Fruit fly (Drosophila melanogaster): ENCODE data around the gene CG9368.

The CG9368 gene

dm6 chr3L:19560695-19561246 is 40.7 kb upstream of the CG9368 start (continued):
- peak; percentile 84 for TF ChIP-seq CG6272 (GFP tag; IDR thresholded peaks at IDR 0.05)
- TF ChIP-seq ftz-f1 (GFP tag; optimal IDR thresholded peaks at IDR 0.05): peak; percentile 62
- peak; percentile 89 for TF ChIP-seq CG14667 (GFP tag; IDR thresholded peaks at IDR 0.05)
- peak; percentile 69 for TF ChIP-seq Ravus (GFP tag; IDR thresholded peaks at IDR 0.05)
- no peak for TF ChIP-seq sc (optimal IDR thresholded peaks at IDR 0.05)
- TF ChIP-seq sc (GFP tag; optimal IDR thresholded peaks at IDR 0.05): peak; percentile 94
- no peak for TF ChIP-seq bbx (GFP tag; IDR thresholded peaks at IDR 0.05; ENCODE audit: partially characterized antibody)
- TF ChIP-seq da (GFP tag; optimal IDR thresholded peaks at IDR 0.05): peak; percentile 67
- TF ChIP-seq knrl (GFP tag; IDR thresholded peaks at IDR 0.05; ENCODE audit: partially characterized antibody): no peak
- TF ChIP-seq shn (GFP tag; optimal IDR thresholded peaks at IDR 0.05): peak; percentile 61
- TF ChIP-seq CG8359 (GFP tag; optimal IDR thresholded peaks at IDR 0.05; ENCODE audit: borderline replicate concordance): peak; percentile 92
- peak; percentile 90 for TF ChIP-seq CG4617 (GFP tag; optimal IDR thresholded peaks at IDR 0.05; ENCODE audit: borderline replicate concordance)
- TF ChIP-seq CG17612 (GFP tag; IDR thresholded peaks at IDR 0.05): peak; percentile 79
- TF ChIP-seq tll (GFP tag; optimal IDR thresholded peaks at IDR 0.05): peak in 1 of 2 experiments; percentile 92
- TF ChIP-seq CG12236 (GFP tag; optimal IDR thresholded peaks at IDR 0.05): peak; percentile 92
- peak; percentile 59 for TF ChIP-seq CG14965 (GFP tag; optimal IDR thresholded peaks at IDR 0.05; ENCODE audit: borderline replicate concordance)
- TF ChIP-seq CG1832 (GFP tag; optimal IDR thresholded peaks at IDR 0.05): no peak
- peak; percentile 91 for TF ChIP-seq CG13123 (GFP tag; optimal IDR thresholded peaks at IDR 0.05)
- peak; percentile 92 for TF ChIP-seq CG10267 (tag; optimal IDR thresholded peaks at IDR 0.05)
- TF ChIP-seq CG12071 (GFP tag; optimal IDR thresholded peaks at IDR 0.05): peak; percentile 87
- TF ChIP-seq CG7357 (GFP tag; IDR thresholded peaks at IDR 0.05): peak; percentile 87
- peak; percentile 93 for TF ChIP-seq CG3281 (GFP tag; optimal IDR thresholded peaks at IDR 0.05)
- peak; percentile 95 for TF ChIP-seq Rfx (GFP tag; IDR thresholded peaks at IDR 0.05)
- peak; percentile 88 for TF ChIP-seq Adf1 (GFP tag; IDR thresholded peaks at IDR 0.05)
- no peak for TF ChIP-seq Dip2 (GFP tag; IDR thresholded peaks at IDR 0.05)
- TF ChIP-seq fru (optimal IDR thresholded peaks at IDR 0.05): no peak
- peak; percentile 91 for TF ChIP-seq CG1024 (GFP tag; IDR thresholded peaks at IDR 0.05)
- peak; percentile 2 for TF ChIP-seq Dp (GFP tag; optimal IDR thresholded peaks at IDR 0.05)
- peak; percentile 92 for TF ChIP-seq fd64A (GFP tag; optimal IDR thresholded peaks at IDR 0.05)
- TF ChIP-seq CG9215 (GFP tag; IDR thresholded peaks at IDR 0.05): peak; percentile 87
- TF ChIP-seq CG2129 (GFP tag; IDR thresholded peaks at IDR 0.05; ENCODE audit: partially characterized antibody): no peak
- peak; percentile 95 for TF ChIP-seq CG10366 (GFP tag; IDR thresholded peaks at IDR 0.05)
- TF ChIP-seq Sox100B (GFP tag; optimal IDR thresholded peaks at IDR 0.05): peak; percentile 92
- TF ChIP-seq eve (GFP tag; optimal IDR thresholded peaks at IDR 0.05): peak in 1 of 2 experiments; percentile 79
- TF ChIP-seq CG7372 (GFP tag; IDR thresholded peaks at IDR 0.05): peak; percentile 90
- TF ChIP-seq yki (optimal IDR thresholded peaks at IDR 0.05): no peak
- TF ChIP-seq p53 (GFP tag; optimal IDR thresholded peaks at IDR 0.05): peak; percentile 75
- peak; percentile 73 for TF ChIP-seq exex (tag; optimal IDR thresholded peaks at IDR 0.05)
- peak; percentile 54 for TF ChIP-seq CG9876 (GFP tag; optimal IDR thresholded peaks at IDR 0.05)
- peak; percentile 81 for TF ChIP-seq CG5180 (GFP tag; optimal IDR thresholded peaks at IDR 0.05)
- peak; percentile 97 for TF ChIP-seq CoRest (tag; optimal IDR thresholded peaks at IDR 0.05)
- TF ChIP-seq CG18262 (tag; optimal IDR thresholded peaks at IDR 0.05): peak; percentile 95
- peak; percentile 94 for TF ChIP-seq slbo (GFP tag; IDR thresholded peaks at IDR 0.05)
- peak; percentile 93 for TF ChIP-seq org-1 (GFP tag; optimal IDR thresholded peaks at IDR 0.05)
- peak; percentile 83 for TF ChIP-seq cwo (GFP tag; optimal IDR thresholded peaks at IDR 0.05)
- TF ChIP-seq Dfd (GFP tag; optimal IDR thresholded peaks at IDR 0.05): no peak
- TF ChIP-seq otp (GFP tag; IDR thresholded peaks at IDR 0.05): peak; percentile 95
- TF ChIP-seq unpg (GFP tag; optimal IDR thresholded peaks at IDR 0.05): peak; percentile 97
- no peak for TF ChIP-seq cad (GFP tag; optimal IDR thresholded peaks at IDR 0.05)
- TF ChIP-seq stwl (tag; optimal IDR thresholded peaks at IDR 0.05): peak; percentile 71
- TF ChIP-seq CG8924 (tag; optimal IDR thresholded peaks at IDR 0.05): peak; percentile 97
